Worm (Caenorhabditis elegans) whole organism, L1 larva: Measurements from ENCODE around the gene idpc-6.

ENCODE experiments used
- C04F5.9 ChIP-seq: sonication (generic microtip); optimal IDR thresholded peaks from 2 replicates; lab custom pipeline; 2016; ENCODE audit warnings: missing genetic modification characterization, missing compliant biosample characterization
- C16A3.4 ChIP-seq: fragments of 150-350 bp; optimal IDR thresholded peaks from 2 replicates; lab custom pipeline; 2014; ENCODE audit warnings: missing biosample characterization, missing genetic modification characterization
- C34B4.2 ChIP-seq: sonication (generic microtip); optimal IDR thresholded peaks from 2 replicates; lab custom pipeline; 2017; ENCODE audit warnings: mild to moderate bottlenecking, missing genetic modification characterization, missing compliant biosample characterization
- F16B12.6 ChIP-seq: fragments of 150-350 bp; optimal IDR thresholded peaks from 2 replicates; lab custom pipeline; 2014; ENCODE audit warnings: missing biosample characterization, missing genetic modification characterization
- Y116A8C.19 ChIP-seq: sonication (generic microtip); optimal IDR thresholded peaks from 2 replicates; lab custom pipeline; 2016; ENCODE audit warnings: missing compliant biosample characterization, missing genetic modification characterization, borderline replicate concordance
- aha-1 ChIP-seq: fragments of 150-350 bp; optimal IDR thresholded peaks from 2 replicates; lab custom pipeline; 2014; ENCODE audit warnings: missing biosample characterization, missing genetic modification characterization
- aly-2 ChIP-seq: fragments of 150-350 bp; optimal IDR thresholded peaks from 2 replicates; lab custom pipeline; 2014; ENCODE audit warnings: missing biosample characterization, missing genetic modification characterization
- ama-1 ChIP-seq: fragments of 150-350 bp; optimal IDR thresholded peaks from 2 replicates; lab custom pipeline; 2014
- blmp-1 ChIP-seq: fragments of 150-350 bp; optimal IDR thresholded peaks from 2 replicates; lab custom pipeline; 2014; ENCODE audit warnings: missing biosample characterization, missing genetic modification characterization
- ceh-63 ChIP-seq: fragments of 200-800 bp; sonication (Bioruptor generic); optimal IDR thresholded peaks from 2 replicates; lab custom pipeline; 2018; ENCODE audit warnings: mild to moderate bottlenecking, missing genetic modification characterization, missing compliant biosample characterization
- ceh-8 ChIP-seq: fragments of 200-800 bp; sonication (Bioruptor generic); optimal IDR thresholded peaks from 2 replicates; lab custom pipeline; 2018; ENCODE audit warnings: mild to moderate bottlenecking, missing genetic modification characterization, moderate library complexity, missing compliant biosample characterization
- ceh-88 ChIP-seq: fragments of 200-800 bp; sonication (Bioruptor generic); IDR thresholded peaks from 2 replicates; pipeline ENCODE4 v1.3.6; 2022; ENCODE audit warnings: missing genetic modification characterization, missing compliant biosample characterization
- ceh-90 ChIP-seq: sonication (generic microtip); optimal IDR thresholded peaks from 2 replicates; lab custom pipeline; 2016; ENCODE audit warnings: missing genetic modification characterization, missing compliant biosample characterization
- ces-1 ChIP-seq: fragments of 150-350 bp; optimal IDR thresholded peaks from 2 replicates; lab custom pipeline; 2014; ENCODE audit warnings: missing biosample characterization, missing genetic modification reagents, missing genetic modification characterization
- efl-1 ChIP-seq, 4 experiments: fragments of 150-350 bp; optimal IDR thresholded peaks in 3 of 4; peaks in 1 of 4; 1 replicate in 1 of 4; 2 replicates in 3 of 4; lab custom pipeline; 2014; ENCODE audit warnings: missing biosample characterization in 2 of 4, missing genetic modification characterization in 2 of 4, missing genetic modification reagents in 2 of 4
- efl-3 ChIP-seq: fragments of 200-800 bp; sonication (Bioruptor generic); optimal IDR thresholded peaks from 2 replicates; lab custom pipeline; 2018; ENCODE audit warnings: mild to moderate bottlenecking, missing genetic modification characterization, missing compliant biosample characterization
- egl-13 ChIP-seq: sonication (generic microtip); optimal IDR thresholded peaks from 2 replicates; lab custom pipeline; 2016; ENCODE audit warnings: missing genotype, missing genetic modification reagents, missing genetic modification characterization, missing compliant biosample characterization
- egl-27 ChIP-seq, 2 experiments: fragments of 150-350 bp in 1 of 2; sonication (generic microtip); optimal IDR thresholded peaks; 3 replicates each; lab custom pipeline; 2017 to 2018; ENCODE audit warnings: missing biosample characterization in 2 of 2, missing genetic modification characterization in 2 of 2, missing genetic modification reagents in 2 of 2
- ets-5 ChIP-seq: fragments of 200-800 bp; sonication (Bioruptor generic); IDR thresholded peaks from 2 replicates; pipeline ENCODE4 v1.3.6; 2022; ENCODE audit warnings: missing genetic modification characterization, missing compliant biosample characterization
- fkh-4 ChIP-seq: sonication (generic microtip); optimal IDR thresholded peaks from 2 replicates; lab custom pipeline; 2016; ENCODE audit warnings: missing compliant biosample characterization, missing genetic modification characterization, borderline replicate concordance
- fkh-8 ChIP-seq: sonication (generic microtip); optimal IDR thresholded peaks from 2 replicates; lab custom pipeline; 2016; ENCODE audit warnings: mild to moderate bottlenecking, missing genetic modification characterization, missing compliant biosample characterization
- fos-1 ChIP-seq: fragments of 150-350 bp; optimal IDR thresholded peaks from 2 replicates; lab custom pipeline; 2014; ENCODE audit warnings: missing biosample characterization, missing genetic modification characterization
- grh-1 ChIP-seq: fragments of 200-800 bp; sonication (Bioruptor generic); IDR thresholded peaks from 2 replicates; pipeline ENCODE4 v1.3.6; 2022; ENCODE audit warnings: missing genetic modification reagents, missing genetic modification characterization, missing compliant biosample characterization
- hlh-17 ChIP-seq: fragments of 200-800 bp; sonication (Bioruptor generic); optimal IDR thresholded peaks from 2 replicates; lab custom pipeline; 2018; ENCODE audit warnings: missing genetic modification characterization, mild to moderate bottlenecking, missing compliant biosample characterization, moderate library complexity, borderline replicate concordance
- hlh-4 ChIP-seq: sonication (generic microtip); optimal IDR thresholded peaks from 2 replicates; lab custom pipeline; 2016; ENCODE audit warnings: mild to moderate bottlenecking, missing genetic modification characterization, missing compliant biosample characterization
- irx-1 ChIP-seq: sonication (generic microtip); optimal IDR thresholded peaks from 2 replicates; lab custom pipeline; 2016; ENCODE audit warnings: missing genetic modification characterization, missing compliant biosample characterization
- jun-1 ChIP-seq: fragments of 150-350 bp; optimal IDR thresholded peaks from 2 replicates; lab custom pipeline; 2014; ENCODE audit warnings: missing biosample characterization, missing genetic modification reagents, missing genetic modification characterization
- lin-15B ChIP-seq: fragments of 150-350 bp; sonication (generic microtip); optimal IDR thresholded peaks from 3 replicates; lab custom pipeline; 2014; ENCODE audit warnings: missing biosample characterization, missing genetic modification characterization
- lin-35 ChIP-seq, 2 experiments: fragments of 150-350 bp; optimal IDR thresholded peaks; 2 replicates each; lab custom pipeline; 2014; ENCODE audit warnings: missing biosample characterization in 2 of 2, missing genetic modification characterization in 2 of 2, missing genetic modification reagents in 2 of 2
- lsy-2 ChIP-seq, 2 experiments: fragments of 150-350 bp; optimal IDR thresholded peaks; 2 replicates each; lab custom pipeline; 2014; ENCODE audit warnings: missing biosample characterization in 2 of 2, missing genetic modification characterization in 2 of 2
- mdl-1 ChIP-seq, 2 experiments: fragments of 150-350 bp; optimal IDR thresholded peaks; 2 replicates each; lab custom pipeline; 2014 to 2017; ENCODE audit warnings: missing biosample characterization in 2 of 2, missing genetic modification characterization in 2 of 2, inconsistent platforms in 1 of 2
- mef-2 ChIP-seq: fragments of 150-350 bp; optimal IDR thresholded peaks from 2 replicates; lab custom pipeline; 2014; ENCODE audit warnings: missing biosample characterization, missing genetic modification characterization
- nhr-11 ChIP-seq: fragments of 150-350 bp; optimal IDR thresholded peaks from 2 replicates; lab custom pipeline; 2014; ENCODE audit warnings: missing biosample characterization, missing genetic modification characterization
- nhr-12 ChIP-seq: sonication (generic microtip); optimal IDR thresholded peaks from 2 replicates; lab custom pipeline; 2017; ENCODE audit warnings: missing biosample characterization, missing genetic modification characterization
- nhr-19 ChIP-seq: fragments of 200-800 bp; sonication (Bioruptor generic); conservative IDR thresholded peaks from 2 replicates; pipeline ENCODE4 v1.3.6; 2022; ENCODE audit warnings: missing genetic modification characterization, missing compliant biosample characterization
- nhr-20 ChIP-seq: sonication (generic microtip); optimal IDR thresholded peaks from 2 replicates; lab custom pipeline; 2016; ENCODE audit warnings: mild to moderate bottlenecking, missing genetic modification characterization, missing compliant biosample characterization
- nhr-28 ChIP-seq: fragments of 150-350 bp; optimal IDR thresholded peaks from 2 replicates; lab custom pipeline; 2014; ENCODE audit warnings: missing biosample characterization, missing genetic modification characterization
- nhr-47 ChIP-seq: sonication (generic microtip); optimal IDR thresholded peaks from 2 replicates; lab custom pipeline; 2016; ENCODE audit warnings: mild to moderate bottlenecking, missing genetic modification characterization, moderate library complexity, missing compliant biosample characterization
- nhr-71 ChIP-seq: sonication (generic microtip); optimal IDR thresholded peaks from 2 replicates; lab custom pipeline; 2016; ENCODE audit warnings: mild to moderate bottlenecking, missing genetic modification characterization, moderate library complexity, missing compliant biosample characterization
- nhr-76 ChIP-seq: sonication (generic microtip); optimal IDR thresholded peaks from 2 replicates; lab custom pipeline; 2017; ENCODE audit warnings: missing biosample characterization, missing genetic modification characterization
- nhr-77 ChIP-seq: fragments of 150-350 bp; optimal IDR thresholded peaks from 2 replicates; lab custom pipeline; 2014; ENCODE audit warnings: missing biosample characterization, missing genetic modification characterization
- nhr-85 ChIP-seq: sonication (generic microtip); peaks from one replicate; lab custom pipeline; 2016; ENCODE audit warnings: missing genetic modification characterization, inconsistent platforms, missing compliant biosample characterization
- nhr-90 ChIP-seq: sonication (generic microtip); optimal IDR thresholded peaks from 2 replicates; lab custom pipeline; 2016; ENCODE audit warnings: mild to moderate bottlenecking, missing genetic modification characterization, missing compliant biosample characterization; ENCODE audit not compliant: poor library complexity
- pag-3 ChIP-seq: sonication (generic microtip); optimal IDR thresholded peaks from 2 replicates; lab custom pipeline; 2017; ENCODE audit warnings: missing genetic modification characterization, mild to moderate bottlenecking, missing compliant biosample characterization, antibody characterized with exemption, borderline replicate concordance; ENCODE audit not compliant: insufficient read depth
- pax-3 ChIP-seq: fragments of 200-800 bp; sonication (Bioruptor generic); optimal IDR thresholded peaks from 2 replicates; lab custom pipeline; 2018; ENCODE audit warnings: mild to moderate bottlenecking, missing genetic modification characterization, moderate library complexity, missing compliant biosample characterization
- skn-1 ChIP-seq: fragments of 150-350 bp; optimal IDR thresholded peaks from 2 replicates; lab custom pipeline; 2014; ENCODE audit warnings: missing biosample characterization, missing genetic modification characterization
- snu-23 ChIP-seq: sonication (generic microtip); optimal IDR thresholded peaks from 2 replicates; lab custom pipeline; 2016; ENCODE audit warnings: missing genetic modification characterization, missing compliant biosample characterization
- tbx-2 ChIP-seq: sonication (generic microtip); optimal IDR thresholded peaks from 2 replicates; lab custom pipeline; 2016; ENCODE audit warnings: missing genetic modification characterization, missing compliant biosample characterization
- tlp-1 ChIP-seq: fragments of 150-350 bp; optimal IDR thresholded peaks from 2 replicates; lab custom pipeline; 2014; ENCODE audit warnings: missing biosample characterization, missing genetic modification characterization
- unc-130 ChIP-seq: fragments of 150-350 bp; optimal IDR thresholded peaks from 2 replicates; lab custom pipeline; 2017; ENCODE audit warnings: missing biosample characterization, missing genetic modification characterization, inconsistent platforms
- unc-30 ChIP-seq: sonication (generic microtip); optimal IDR thresholded peaks from 2 replicates; lab custom pipeline; 2017; ENCODE audit warnings: missing biosample characterization, missing genetic modification characterization
- unc-62 ChIP-seq: fragments of 150-350 bp; optimal IDR thresholded peaks from 2 replicates; lab custom pipeline; 2014; ENCODE audit warnings: missing biosample characterization, missing genetic modification reagents, missing genetic modification characterization
- vab-15 ChIP-seq: sonication (generic microtip); optimal IDR thresholded peaks from 2 replicates; lab custom pipeline; 2017; ENCODE audit warnings: missing genotype, mild to moderate bottlenecking, missing genetic modification characterization, missing compliant biosample characterization
- ztf-4 ChIP-seq: fragments of 150-350 bp; optimal IDR thresholded peaks from 2 replicates; lab custom pipeline; 2014; ENCODE audit warnings: missing biosample characterization, missing genetic modification characterization

idpc-6 gene

ce11 chrV:9633313-9633712, 13.4 kb downstream of the idpc-6 start, which contains the start of gene col-147 (continued):
- TF ChIP-seq nhr-12 (tag; lab: Kevin White, UChicago) (no peak), nhr-71 (peak; percentile 47), lin-35 (GFP tag; optimal IDR thresholded peaks at IDR 0.05; lab: Kevin White, UChicago) (peak in 1 of 2 experiments; percentile 43), fkh-4 (tag; lab: Kevin White, UChicago) (no peak), vab-15 (tag; lab: Kevin White, UChicago) (no peak), mef-2 (tag; lab: Kevin White, UChicago) (no peak), lsy-2 (tag; optimal IDR thresholded peaks at IDR 0.05; lab: Kevin White, UChicago) (no peak), lin-15B (no peak), egl-13 (tag; lab: Kevin White, UChicago) (no peak), F16B12.6 (tag; lab: Kevin White, UChicago) (no peak), C04F5.9 (tag; lab: Kevin White, UChicago) (no peak), tbx-2 (tag; lab: Kevin White, UChicago) (peak; percentile 22), tlp-1 (no peak), nhr-19 (GFP tag; lab: Robert Waterston, UW) (peak; percentile 30), hlh-17 (GFP tag; lab: Kevin White, UChicago) (no peak), ztf-4 (tag; lab: Kevin White, UChicago) (no peak), ces-1 (GFP tag; lab: Kevin White, UChicago) (no peak), nhr-76 (tag; lab: Kevin White, UChicago) (no peak), ceh-90 (tag; lab: Kevin White, UChicago) (no peak), C34B4.2 (tag; lab: Kevin White, UChicago) (no peak), ceh-8 (GFP tag; lab: Kevin White, UChicago) (no peak), fos-1 (tag; lab: Kevin White, UChicago) (peak; percentile 1), unc-62 (GFP tag; lab: Kevin White, UChicago) (no peak), ceh-63 (GFP tag; lab: Kevin White, UChicago) (no peak), blmp-1 (tag; lab: Kevin White, UChicago) (peak; percentile 66), nhr-85 (peak; percentile 91), unc-30 (tag; lab: Kevin White, UChicago) (no peak), jun-1 (no peak), aly-2 (tag; lab: Kevin White, UChicago) (no peak), efl-3 (GFP tag; lab: Kevin White, UChicago) (no peak), efl-1 (optimal IDR thresholded peaks at IDR 0.05; lab: Kevin White, UChicago) (peak in 1 of 2 experiments; percentile 2), efl-1 (GFP tag; optimal IDR thresholded peaks at IDR 0.05 in 1 of 2; lab: Kevin White, UChicago) (no peak), aha-1 (tag; lab: Kevin White, UChicago) (no peak), grh-1 (GFP tag; lab: Robert Waterston, UW) (no peak), unc-130 (tag; lab: Kevin White, UChicago) (no peak), hlh-4 (tag; lab: Kevin White, UChicago) (no peak), pax-3 (tag; lab: Kevin White, UChicago) (no peak), skn-1 (no peak), Y116A8C.19 (no peak), ama-1 (lab: Kevin White, UChicago) (no peak), egl-27 (tag; optimal IDR thresholded peaks at IDR 0.05; lab: Kevin White, UChicago) (no peak), ets-5 (GFP tag; lab: Robert Waterston, UW) (no peak), ceh-88 (no peak), nhr-90 (peak; percentile 48), nhr-28 (tag; lab: Kevin White, UChicago) (no peak), C16A3.4 (tag; lab: Kevin White, UChicago) (no peak), mdl-1 (tag; optimal IDR thresholded peaks at IDR 0.05; lab: Kevin White, UChicago) (no peak), snu-23 (GFP tag; lab: Kevin White, UChicago) (peak; percentile 70), nhr-47 (tag; lab: Kevin White, UChicago) (no peak), nhr-11 (tag; lab: Kevin White, UChicago) (no peak), pag-3 (no peak), nhr-77 (no peak), nhr-20 (tag; lab: Kevin White, UChicago) (peak; percentile 70), irx-1 (tag; lab: Kevin White, UChicago) (peak; percentile 3), fkh-8 (no peak)
